Worm (Caenorhabditis elegans) whole organism, young adult: ENCODE measurements around the gene B0252.3.

Source experiments
- nfyb-1 ChIP-seq: fragments of 200-800 bp; sonication (Bioruptor generic); IDR thresholded peaks from 2 replicates; pipeline ENCODE4 v1.3.6; 2022; ENCODE audit warnings: missing genetic modification reagents, missing genetic modification characterization, missing compliant biosample characterization
- nhr-80 ChIP-seq: sonication (generic microtip); optimal IDR thresholded peaks from 2 replicates; lab custom pipeline; 2016; ENCODE audit warnings: missing genetic modification characterization, missing compliant biosample characterization

DNA sequence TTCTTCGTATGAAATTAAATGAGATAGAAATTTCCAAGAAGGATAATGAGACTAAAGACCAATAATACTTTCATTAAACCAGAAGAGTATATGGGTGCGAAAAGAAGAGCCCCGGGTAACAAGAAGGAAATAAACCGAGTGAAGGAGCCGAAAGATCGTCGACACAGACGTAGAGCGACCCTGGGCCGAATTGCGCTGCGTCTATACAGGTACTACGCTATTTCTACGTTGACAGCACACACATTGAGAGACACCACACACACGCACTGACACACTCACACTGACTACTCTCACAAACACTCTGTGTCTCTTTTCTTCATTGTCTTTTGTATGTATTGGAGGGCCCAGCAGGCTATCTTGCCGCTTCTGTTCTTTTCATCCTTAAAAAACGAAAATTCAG, 48.7 kb downstream of the B0252.3 start:
- TF ChIP-seq nhr-80 (peak; percentile 61), nfyb-1 (GFP tag; lab: Robert Waterston, UW) (no peak)
